Worm (Caenorhabditis elegans): ENCODE data around the gene daf-15.

daf-15 gene

ce11 chrIV:9440880-9441336 is 54.9 kb downstream of the daf-15 start, which contains the start of gene idh-1 (continued):
- TF ChIP-seq F10E7.11 (tag; optimal IDR thresholded peaks at IDR 0.05) (no peak), lir-1 (GFP tag; conservative IDR thresholded peaks at IDR 0.05) (no peak; the same call in 1 of the 2 replicates), F57A8.1 (GFP tag; optimal IDR thresholded peaks at IDR 0.05) (no peak), tbp1 (GFP tag; optimal IDR thresholded peaks at IDR 0.05) (peak; percentile 53), madf-6 (GFP tag; IDR thresholded peaks at IDR 0.05) (peak; percentile 92), unc-62 (GFP tag; optimal IDR thresholded peaks at IDR 0.05) (no peak), atf-7 (tag; optimal IDR thresholded peaks at IDR 0.05) (no peak), F57C9.4 (tag; optimal IDR thresholded peaks at IDR 0.05) (no peak), sea-2 (GFP tag; IDR thresholded peaks at IDR 0.05) (no peak), athp-1 (tag; optimal IDR thresholded peaks at IDR 0.05) (no peak), lin-26 (GFP tag; IDR thresholded peaks at IDR 0.05) (no peak), ceh-79 (tag; optimal IDR thresholded peaks at IDR 0.05) (no peak), K11D2.4 (GFP tag; IDR thresholded peaks at IDR 0.05) (no peak), snpc-4 (GFP tag; optimal IDR thresholded peaks at IDR 0.05) (no peak), snpc-4 (tag; optimal IDR thresholded peaks at IDR 0.05) (peak; percentile 14 to 79 (median 38)), attf-6 (GFP tag; IDR thresholded peaks at IDR 0.05) (peak; percentile 59; the same call in 1 of the 2 replicates), hmg-1.2 (GFP tag; IDR thresholded peaks at IDR 0.05) (peak; percentile 58), F37B4.10 (GFP tag; IDR thresholded peaks at IDR 0.05) (no peak), tbx-9 (tag; optimal IDR thresholded peaks at IDR 0.05; ENCODE audit: borderline replicate concordance) (peak; percentile 23), aptf-3 (GFP tag; IDR thresholded peaks at IDR 0.05) (no peak), snpc-1.3 (tag; optimal IDR thresholded peaks at IDR 0.05; ENCODE audit: insufficient read depth) (peak; percentile 61), lin-35 (GFP tag; optimal IDR thresholded peaks at IDR 0.05) (peak; percentile 0 to 72 (median 30)), ets-4 (GFP tag; optimal IDR thresholded peaks at IDR 0.05) (no peak), lin-40 (tag; optimal IDR thresholded peaks at IDR 0.05) (no peak), pha-4 (tag; optimal IDR thresholded peaks at IDR 0.05) (no peak), mes-4 (tag; optimal IDR thresholded peaks at IDR 0.05) (no peak), lsy-27 (tag; optimal IDR thresholded peaks at IDR 0.05; ENCODE audit: borderline replicate concordance, insufficient read depth) (no peak), nhr-80 (tag; optimal IDR thresholded peaks at IDR 0.05) (peak; percentile 20), tlf-1 (GFP tag; optimal IDR thresholded peaks at IDR 0.05) (peak; percentile 75), ceh-100 (GFP tag; IDR thresholded peaks at IDR 0.05) (peak; percentile 19; the same call in 1 of the 2 replicates), nfya-2 (GFP tag; IDR thresholded peaks at IDR 0.05) (no peak), hrde-1 (tag; optimal IDR thresholded peaks at IDR 0.05; ENCODE audit: borderline replicate concordance) (no peak), rpc-1 (optimal IDR thresholded peaks at IDR 0.05) (no peak), rpc-1 (tag; optimal IDR thresholded peaks at IDR 0.05) (no peak), akir-1 (GFP tag; optimal IDR thresholded peaks at IDR 0.05) (no peak), let-607 (tag; optimal IDR thresholded peaks at IDR 0.05) (no peak), B0261.1 (tag; optimal IDR thresholded peaks at IDR 0.05) (no peak), B0019.2 (GFP tag; conservative IDR thresholded peaks at IDR 0.05) (peak; percentile 66; the same call in 1 of the 2 replicates), zfh-2 (GFP tag; conservative IDR thresholded peaks at IDR 0.05) (peak; percentile 62; the same call in 1 of the 2 replicates), Y79H2A.3 (GFP tag; conservative IDR thresholded peaks at IDR 0.05) (no peak), F49E8.2 (tag; optimal IDR thresholded peaks at IDR 0.05; ENCODE audit: insufficient read depth) (peak; percentile 13), ztf-26 (tag; optimal IDR thresholded peaks at IDR 0.05) (no peak), Y67H2A.10 (GFP tag; conservative IDR thresholded peaks at IDR 0.05) (no peak; the same call in 1 of the 2 replicates), Y95B8A.8 (GFP tag; IDR thresholded peaks at IDR 0.05) (peak; percentile 36; the same call in 1 of the 2 replicates), dox-1 (GFP tag; IDR thresholded peaks at IDR 0.05) (peak; percentile 64; the same call in 1 of the 2 replicates), attf-5 (GFP tag; optimal IDR thresholded peaks at IDR 0.05) (peak; percentile 38), ceh-40 (GFP tag; IDR thresholded peaks at IDR 0.05) (no peak), cebp-2 (GFP tag; IDR thresholded peaks at IDR 0.05) (no peak)
